Fruit fly (Drosophila melanogaster) whole organism, prepupa: ENCODE data around the gene HIP-R.

Experiments used
- Blimp-1 ChIP-seq: fragments of 200-800 bp; sonication (Bioruptor generic); optimal IDR thresholded peaks from 3 replicates; lab custom pipeline; 2017; ENCODE audit warnings: missing biosample characterization, missing genetic modification characterization, mild to moderate bottlenecking, moderate library complexity, missing genetic modification reagents
- CG10631 ChIP-seq: fragments of 200-800 bp; sonication (Bioruptor generic); optimal IDR thresholded peaks from 2 replicates; lab custom pipeline; 2016; ENCODE audit warnings: missing biosample characterization, missing genetic modification characterization
- CG10669 ChIP-seq: fragments of 200-800 bp; sonication (Bioruptor generic); optimal IDR thresholded peaks from 3 replicates; lab custom pipeline; 2018; ENCODE audit warnings: missing biosample characterization, mild to moderate bottlenecking, missing genetic modification characterization, moderate library complexity
- CG11762 ChIP-seq: fragments of 200-800 bp; sonication (Bioruptor generic); optimal IDR thresholded peaks from 3 replicates; lab custom pipeline; 2016; ENCODE audit warnings: missing biosample characterization, missing genetic modification characterization; ENCODE audit not compliant: insufficient read depth
- CG11902 ChIP-seq: fragments of 200-800 bp; sonication (Bioruptor generic); optimal IDR thresholded peaks from 3 replicates; lab custom pipeline; 2016; ENCODE audit warnings: missing biosample characterization, missing genetic modification characterization
- CG15336 ChIP-seq: fragments of 200-800 bp; sonication (Bioruptor generic); IDR thresholded peaks from 2 replicates; pipeline ENCODE4 v1.3.6; 2022; ENCODE audit warnings: missing biosample characterization, missing genetic modification characterization
- CG1621 ChIP-seq: fragments of 200-800 bp; sonication (Bioruptor generic); optimal IDR thresholded peaks from 3 replicates; lab custom pipeline; 2018; ENCODE audit warnings: missing biosample characterization, mild to moderate bottlenecking, missing genetic modification characterization
- CG16779 ChIP-seq: fragments of 200-800 bp; sonication (Bioruptor generic); optimal IDR thresholded peaks from 3 replicates; lab custom pipeline; 2017; ENCODE audit warnings: missing biosample characterization, mild to moderate bottlenecking, missing genetic modification characterization
- CG3032 ChIP-seq: fragments of 200-800 bp; optimal IDR thresholded peaks from 2 replicates; lab custom pipeline; 2019; ENCODE audit warnings: missing biosample characterization, mild to moderate bottlenecking, missing genetic modification characterization, moderate library complexity
- CG31627 ChIP-seq: fragments of 200-800 bp; sonication (Bioruptor generic); optimal IDR thresholded peaks from 3 replicates; lab custom pipeline; 2016; ENCODE audit warnings: missing biosample characterization, missing genetic modification characterization
- CG32006 ChIP-seq: fragments of 200-800 bp; sonication (Bioruptor generic); optimal IDR thresholded peaks from 3 replicates; lab custom pipeline; 2017; ENCODE audit warnings: missing biosample characterization, mild to moderate bottlenecking, missing genetic modification characterization
- CG34406 ChIP-seq: fragments of 200-800 bp; sonication (Bioruptor generic); optimal IDR thresholded peaks from 3 replicates; lab custom pipeline; 2016; ENCODE audit warnings: missing biosample characterization, missing genetic modification characterization
- CG4318 ChIP-seq: fragments of 200-800 bp; sonication (Bioruptor generic); optimal IDR thresholded peaks from 3 replicates; lab custom pipeline; 2017; ENCODE audit warnings: missing biosample characterization, mild to moderate bottlenecking, missing genetic modification characterization
- CG6163 ChIP-seq: fragments of 200-800 bp; sonication (Bioruptor generic); IDR thresholded peaks from 3 replicates; pipeline ENCODE4 v1.3.6; 2022; ENCODE audit warnings: missing biosample characterization, missing genetic modification characterization
- CG6276 ChIP-seq: fragments of 200-800 bp; sonication (Bioruptor generic); optimal IDR thresholded peaks from 2 replicates; lab custom pipeline; 2017; ENCODE audit warnings: missing biosample characterization, mild to moderate bottlenecking, missing genetic modification characterization
- CG6792 ChIP-seq: fragments of 200-800 bp; sonication (Bioruptor generic); optimal IDR thresholded peaks from 3 replicates; lab custom pipeline; 2016; ENCODE audit warnings: missing biosample characterization, missing genetic modification characterization
- CG6808 ChIP-seq: fragments of 200-800 bp; sonication (Bioruptor generic); optimal IDR thresholded peaks from 3 replicates; lab custom pipeline; 2017; ENCODE audit warnings: missing biosample characterization, missing genetic modification characterization, mild to moderate bottlenecking, moderate library complexity, missing genetic modification reagents
- CG6854 ChIP-seq: fragments of 200-800 bp; sonication (Bioruptor generic); optimal IDR thresholded peaks from 2 replicates; lab custom pipeline; 2017; ENCODE audit warnings: missing biosample characterization, mild to moderate bottlenecking, missing genetic modification characterization
- CG7368 ChIP-seq: fragments of 200-800 bp; sonication (Bioruptor generic); optimal IDR thresholded peaks from 3 replicates; lab custom pipeline; 2016; ENCODE audit warnings: missing biosample characterization, missing genetic modification characterization
- CG8119 ChIP-seq: fragments of 200-800 bp; sonication (Bioruptor generic); IDR thresholded peaks from 3 replicates; pipeline ENCODE4 v1.3.6; 2022; ENCODE audit warnings: missing biosample characterization, missing genetic modification characterization
- CG8632 ChIP-seq: fragments of 200-800 bp; sonication (Bioruptor generic); optimal IDR thresholded peaks from 3 replicates; lab custom pipeline; 2016; ENCODE audit warnings: missing biosample characterization, missing genetic modification characterization
- CG9139 ChIP-seq: fragments of 200-800 bp; sonication (Bioruptor generic); optimal IDR thresholded peaks from 3 replicates; lab custom pipeline; 2017; ENCODE audit warnings: missing biosample characterization, mild to moderate bottlenecking, missing genetic modification characterization
- Eip75B ChIP-seq: fragments of 200-800 bp; sonication (Bioruptor generic); optimal IDR thresholded peaks from 3 replicates; lab custom pipeline; 2016; ENCODE audit warnings: missing biosample characterization, missing genetic modification characterization
- Eip78C ChIP-seq: fragments of 200-800 bp; sonication (Bioruptor generic); peaks from one replicate; lab custom pipeline; 2016; ENCODE audit warnings: missing biosample characterization, missing genetic modification characterization
- Eip93F ChIP-seq: fragments of 200-800 bp; sonication (Bioruptor generic); optimal IDR thresholded peaks from 2 replicates; lab custom pipeline; 2016; ENCODE audit warnings: missing biosample characterization, mild to moderate bottlenecking, missing genetic modification characterization
- Ets21C ChIP-seq: fragments of 200-800 bp; sonication (Bioruptor generic); optimal IDR thresholded peaks from 3 replicates; lab custom pipeline; 2016; ENCODE audit warnings: missing biosample characterization, missing genetic modification characterization
- Ets96B ChIP-seq: fragments of 200-800 bp; optimal IDR thresholded peaks from 2 replicates; lab custom pipeline; 2019; ENCODE audit warnings: missing biosample characterization, mild to moderate bottlenecking, missing genetic modification characterization, moderate library complexity
- Gug ChIP-seq: fragments of 200-800 bp; sonication (Bioruptor generic); IDR thresholded peaks from 2 replicates; pipeline ENCODE4 v1.3.6; 2022; ENCODE audit warnings: missing biosample characterization, missing genetic modification characterization
- Hr39 ChIP-seq: fragments of 200-800 bp; sonication (Bioruptor generic); optimal IDR thresholded peaks from 2 replicates; lab custom pipeline; 2016; ENCODE audit warnings: missing biosample characterization, missing genetic modification characterization
- Hr4 ChIP-seq: fragments of 200-800 bp; sonication (Bioruptor generic); optimal IDR thresholded peaks from 3 replicates; lab custom pipeline; 2016; ENCODE audit warnings: missing biosample characterization, missing genetic modification characterization
- Lpt ChIP-seq: fragments of 200-800 bp; sonication (Bioruptor generic); optimal IDR thresholded peaks from 3 replicates; lab custom pipeline; 2016; ENCODE audit warnings: missing biosample characterization, missing genetic modification characterization
- Sox102F ChIP-seq: fragments of 200-800 bp; sonication (Bioruptor generic); optimal IDR thresholded peaks from 2 replicates; lab custom pipeline; 2016; ENCODE audit warnings: missing biosample characterization, mild to moderate bottlenecking, missing genetic modification characterization
- achi ChIP-seq: fragments of 200-800 bp; sonication (Bioruptor generic); optimal IDR thresholded peaks from 3 replicates; lab custom pipeline; 2016; ENCODE audit warnings: missing biosample characterization, missing genetic modification characterization
- acj6 ChIP-seq: fragments of 200-800 bp; sonication (Bioruptor generic); optimal IDR thresholded peaks from 3 replicates; lab custom pipeline; 2016; ENCODE audit warnings: missing biosample characterization, missing genetic modification characterization
- dsx ChIP-seq: fragments of 200-800 bp; optimal IDR thresholded peaks from 3 replicates; lab custom pipeline; 2019; ENCODE audit warnings: missing biosample characterization, mild to moderate bottlenecking, missing genetic modification characterization, moderate library complexity; ENCODE audit not compliant: poor library complexity, severe bottlenecking
- eg ChIP-seq: fragments of 200-800 bp; sonication (Bioruptor generic); IDR thresholded peaks from 3 replicates; pipeline ENCODE4 v1.3.6; 2022; ENCODE audit warnings: missing biosample characterization, missing genetic modification characterization
- esn ChIP-seq: fragments of 200-800 bp; sonication (Bioruptor generic); optimal IDR thresholded peaks from 2 replicates; lab custom pipeline; 2016; ENCODE audit warnings: missing biosample characterization, mild to moderate bottlenecking, missing genetic modification characterization, moderate library complexity
- net ChIP-seq: fragments of 200-800 bp; sonication (Bioruptor generic); optimal IDR thresholded peaks from 3 replicates; lab custom pipeline; 2016; ENCODE audit warnings: missing biosample characterization, missing genetic modification characterization
- pdm3 ChIP-seq: fragments of 200-800 bp; sonication (Bioruptor generic); optimal IDR thresholded peaks from 3 replicates; lab custom pipeline; 2016; ENCODE audit warnings: missing biosample characterization, missing genetic modification characterization
- salr ChIP-seq, 2 experiments: fragments of 200-800 bp; sonication (Bioruptor generic); optimal IDR thresholded peaks; 3 replicates each; lab custom pipeline; 2016 to 2018; ENCODE audit warnings: missing biosample characterization in 2 of 2, missing genetic modification characterization in 2 of 2, mild to moderate bottlenecking in 1 of 2
- spab ChIP-seq: fragments of 200-800 bp; sonication (Bioruptor generic); optimal IDR thresholded peaks from 2 replicates; lab custom pipeline; 2017; ENCODE audit warnings: missing biosample characterization, mild to moderate bottlenecking, missing genetic modification characterization, missing genetic modification reagents
- ss ChIP-seq, 2 experiments: fragments of 200-800 bp; sonication (Bioruptor generic); optimal IDR thresholded peaks; 2 replicates in 1 of 2; 3 replicates in 1 of 2; lab custom pipeline; 2017 to 2018; ENCODE audit warnings: mild to moderate bottlenecking in 2 of 2, missing biosample characterization in 2 of 2, missing genetic modification characterization in 2 of 2, moderate library complexity in 1 of 2
- svp ChIP-seq: fragments of 200-800 bp; sonication (Bioruptor generic); peaks from one replicate; lab custom pipeline; 2016; ENCODE audit warnings: missing biosample characterization, missing genetic modification characterization
- topi ChIP-seq: fragments of 200-800 bp; sonication (Bioruptor generic); optimal IDR thresholded peaks from 3 replicates; lab custom pipeline; 2016; ENCODE audit warnings: missing biosample characterization, missing genetic modification characterization
- vri ChIP-seq: fragments of 200-800 bp; sonication (Bioruptor generic); optimal IDR thresholded peaks from 3 replicates; lab custom pipeline; 2016; ENCODE audit warnings: missing biosample characterization, mild to moderate bottlenecking, missing genetic modification characterization

HIP-R gene

dm6 chrX:3834955-3835763, 45.4 kb downstream of the HIP-R start:
- TF ChIP-seq achi (GFP tag; lab: Kevin White, UChicago): no peak
- TF ChIP-seq CG1621: peak; percentile 56
- no peak for TF ChIP-seq CG10631 (GFP tag; lab: Kevin White, UChicago)
- TF ChIP-seq CG3032 (tag; lab: Kevin White, UChicago): peak; percentile 25
- TF ChIP-seq svp (GFP tag; lab: Kevin White, UChicago): no peak
- TF ChIP-seq Hr4 (GFP tag; lab: Kevin White, UChicago): no peak
- peak; percentile 62 to 76 for TF ChIP-seq ss (GFP tag; optimal IDR thresholded peaks at IDR 0.05; lab: Kevin White, UChicago)
- peak; percentile 72 for TF ChIP-seq CG6163 (GFP tag; lab: Robert Waterston, UW)
- TF ChIP-seq CG6276 (GFP tag; lab: Kevin White, UChicago): peak; percentile 53
- TF ChIP-seq vri (GFP tag; lab: Kevin White, UChicago): no peak
- TF ChIP-seq dsx (GFP tag; lab: Kevin White, UChicago): peak; percentile 52
- peak; percentile 11 for TF ChIP-seq Lpt
- TF ChIP-seq pdm3 (GFP tag; lab: Kevin White, UChicago): no peak
- peak; percentile 12 for TF ChIP-seq CG16779 (tag; lab: Kevin White, UChicago)
- peak; percentile 53 for TF ChIP-seq CG10669 (GFP tag; lab: Kevin White, UChicago)
- TF ChIP-seq Ets21C (GFP tag; lab: Kevin White, UChicago): no peak
- TF ChIP-seq Hr39: no peak
- peak; percentile 11 for TF ChIP-seq Eip75B
- no peak for TF ChIP-seq CG31627 (GFP tag; lab: Kevin White, UChicago)
- peak; percentile 53 for TF ChIP-seq CG9139 (GFP tag; lab: Kevin White, UChicago)
- TF ChIP-seq CG8119 (GFP tag; lab: Robert Waterston, UW): peak; percentile 59; the same call in 2 of the 3 replicates
- TF ChIP-seq salr (GFP tag; optimal IDR thresholded peaks at IDR 0.05; lab: Kevin White, UChicago): no peak
- no peak for TF ChIP-seq acj6 (GFP tag; lab: Kevin White, UChicago)
- TF ChIP-seq eg (GFP tag; lab: Robert Waterston, UW): peak; percentile 68; the same call in 1 of the 3 replicates
- peak; percentile 68; the same call in 1 of the 2 replicates for TF ChIP-seq CG15336 (GFP tag; lab: Robert Waterston, UW)
- TF ChIP-seq Blimp-1 (GFP tag; lab: Kevin White, UChicago): no peak
- TF ChIP-seq CG6808 (GFP tag; lab: Kevin White, UChicago): peak; percentile 66
- no peak for TF ChIP-seq CG11902
- TF ChIP-seq CG6854 (GFP tag; lab: Kevin White, UChicago): no peak
- TF ChIP-seq CG4318 (GFP tag; lab: Kevin White, UChicago): no peak
- peak; percentile 6 for TF ChIP-seq CG34406 (GFP tag; lab: Kevin White, UChicago)
- peak; percentile 70 for TF ChIP-seq Eip78C (GFP tag; lab: Kevin White, UChicago)
- TF ChIP-seq CG8632 (GFP tag; lab: Kevin White, UChicago): no peak
- TF ChIP-seq CG11762 (GFP tag; lab: Kevin White, UChicago): no peak
- TF ChIP-seq Ets96B (tag; lab: Kevin White, UChicago): peak; percentile 50
- peak; percentile 16 for TF ChIP-seq net
- TF ChIP-seq spab (GFP tag; lab: Kevin White, UChicago): peak; percentile 30
- no peak for TF ChIP-seq topi (GFP tag; lab: Kevin White, UChicago)

dm6 chrX:3835764-3836342, 46.1 kb downstream of the HIP-R start:
- TF ChIP-seq dsx (GFP tag; lab: Kevin White, UChicago) (no peak), salr (GFP tag; optimal IDR thresholded peaks at IDR 0.05; lab: Kevin White, UChicago) (no peak), eg (GFP tag; lab: Robert Waterston, UW) (peak; percentile 25; the same call in 1 of the 3 replicates), CG7368 (GFP tag; lab: Kevin White, UChicago) (no peak), Sox102F (no peak), CG8632 (GFP tag; lab: Kevin White, UChicago) (no peak), Lpt (no peak), Eip78C (GFP tag; lab: Kevin White, UChicago) (peak; percentile 38), CG1621 (no peak), spab (GFP tag; lab: Kevin White, UChicago) (no peak), CG32006 (no peak), CG6792 (GFP tag; lab: Kevin White, UChicago) (no peak), Gug (no peak), CG3032 (tag; lab: Kevin White, UChicago) (no peak), Eip93F (GFP tag; lab: Kevin White, UChicago) (no peak), CG10631 (GFP tag; lab: Kevin White, UChicago) (no peak), esn (GFP tag; lab: Kevin White, UChicago) (no peak)
